Fruit fly (Drosophila melanogaster): ENCODE measurements around the gene CG44261.

DNA sequence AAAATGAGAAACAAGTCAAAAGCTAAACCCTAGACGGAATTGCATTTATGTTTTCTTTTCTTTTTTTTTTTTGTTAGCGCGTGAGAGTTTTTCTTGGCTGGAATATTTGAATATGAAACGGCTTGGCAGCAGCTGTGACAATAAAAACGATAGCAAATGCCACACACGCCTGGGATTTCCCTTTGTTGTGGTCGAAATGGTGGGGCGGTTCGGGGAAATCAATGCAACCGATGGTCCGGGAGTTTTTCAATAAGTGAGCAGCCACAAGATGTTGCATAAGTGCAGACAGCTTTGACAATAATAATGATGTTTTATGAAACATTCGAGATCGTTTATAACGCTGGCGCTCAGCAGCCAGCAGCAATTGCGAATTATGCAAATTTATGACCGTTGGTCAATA lies 31.2 kb downstream of the CG44261 start:
- TF ChIP-seq psq (optimal IDR thresholded peaks at IDR 0.05), result no peak
- TF ChIP-seq ttk (optimal IDR thresholded peaks at IDR 0.05), result no peak

Measured in Kc167 (cell line).